Worm (Caenorhabditis elegans): ENCODE data around the gene nspc-19.

The nspc-19 gene

DNA sequence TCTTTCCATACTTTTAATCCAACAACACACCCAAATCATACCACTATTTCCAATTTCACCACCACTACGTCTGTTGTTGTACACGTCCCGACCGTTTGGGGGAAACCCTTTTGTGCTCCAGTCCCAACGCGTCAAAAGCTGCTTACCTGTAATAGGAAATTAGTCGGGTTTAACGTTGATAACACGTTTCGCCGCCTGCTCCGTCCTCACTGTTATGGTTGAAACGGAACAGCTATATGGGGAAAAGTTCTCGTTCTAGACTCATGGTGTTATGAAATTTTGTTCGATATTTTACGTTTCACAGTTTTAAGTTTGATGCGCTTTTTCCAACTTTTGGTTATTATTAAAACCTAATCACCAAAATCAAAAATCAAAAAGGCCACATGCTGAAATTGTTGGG is 7.4 kb downstream of the nspc-19 start:
- TF ChIP-seq hmg-20 (GFP tag; IDR thresholded peaks at IDR 0.05), result no peak
- TF ChIP-seq nhr-120 (GFP tag; IDR thresholded peaks at IDR 0.05), result no peak
- TF ChIP-seq nhr-80 (tag; optimal IDR thresholded peaks at IDR 0.05), result peak; percentile 34

DNA sequence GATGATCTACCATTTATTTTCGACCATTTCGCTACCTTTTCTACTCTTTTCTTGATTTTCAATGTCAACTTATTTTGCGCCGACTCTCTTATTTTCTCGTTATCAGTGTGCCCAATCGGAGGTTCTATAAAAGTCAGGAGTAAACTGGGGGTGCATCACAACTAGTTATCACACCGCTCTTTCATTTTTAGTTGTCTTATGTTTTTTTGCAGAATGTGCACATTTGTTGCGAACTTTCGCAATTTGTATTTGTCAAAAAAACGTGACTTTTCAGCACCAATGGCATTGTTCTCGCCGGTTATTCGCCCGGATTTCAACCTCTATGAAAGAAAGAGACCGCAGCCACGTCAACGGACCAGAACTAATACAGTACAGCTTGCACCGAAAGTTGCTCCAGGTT is 9.1 kb downstream of the nspc-19 start:
- TF ChIP-seq cebp-1 (GFP tag; IDR thresholded peaks at IDR 0.05) (peak; percentile 35; the same call in 1 of the 2 replicates), cebp-1 (tag; optimal IDR thresholded peaks at IDR 0.05) (peak; percentile 57), bed-1 (GFP tag; IDR thresholded peaks at IDR 0.05) (no peak), nhr-80 (tag; optimal IDR thresholded peaks at IDR 0.05) (peak; percentile 38)

- TF ChIP-seq T26A5.8 (tag; optimal IDR thresholded peaks at IDR 0.05) (no peak), atf-7 (tag; optimal IDR thresholded peaks at IDR 0.05) (peak; percentile 46), ets-4 (GFP tag; optimal IDR thresholded peaks at IDR 0.05) (peak; percentile 10), ceh-58 (GFP tag; IDR thresholded peaks at IDR 0.05) (no peak), ztf-22 (GFP tag; optimal IDR thresholded peaks at IDR 0.05) (peak; percentile 37), ceh-27 (GFP tag; optimal IDR thresholded peaks at IDR 0.05) (no peak), C06A6.2 (GFP tag; conservative IDR thresholded peaks at IDR 0.05) (no peak), tbp1 (GFP tag; optimal IDR thresholded peaks at IDR 0.05) (peak; percentile 1), xnd-1 (tag; optimal IDR thresholded peaks at IDR 0.05) (no peak), let-607 (tag; optimal IDR thresholded peaks at IDR 0.05) (peak; percentile 26 to 67), nhr-27 (tag; optimal IDR thresholded peaks at IDR 0.05) (no peak), lin-40 (tag; optimal IDR thresholded peaks at IDR 0.05) (no peak), madf-8 (GFP tag; conservative IDR thresholded peaks at IDR 0.05) (no peak), dpff-1 (tag; optimal IDR thresholded peaks at IDR 0.05) (no peak), F23B12.7 (tag; optimal IDR thresholded peaks at IDR 0.05; ENCODE audit: insufficient read depth) (no peak), Y56A3A.18 (GFP tag; IDR thresholded peaks at IDR 0.05) (no peak), mcd-1 (GFP tag; IDR thresholded peaks at IDR 0.05) (no peak), hrde-1 (tag; optimal IDR thresholded peaks at IDR 0.05; ENCODE audit: borderline replicate concordance) (no peak), egrh-3 (GFP tag; IDR thresholded peaks at IDR 0.05) (no peak), F39B2.1 (GFP tag; IDR thresholded peaks at IDR 0.05) (no peak), hmg-20 (GFP tag; IDR thresholded peaks at IDR 0.05) (no peak), cebp-2 (GFP tag; IDR thresholded peaks at IDR 0.05) (no peak), cebp-1 (GFP tag; IDR thresholded peaks at IDR 0.05) (peak; percentile 16; the same call in 1 of the 2 replicates), cebp-1 (tag; optimal IDR thresholded peaks at IDR 0.05) (no peak), bed-1 (GFP tag; IDR thresholded peaks at IDR 0.05) (no peak), ekl-4 (GFP tag; IDR thresholded peaks at IDR 0.05) (no peak), lsl-1 (GFP tag; optimal IDR thresholded peaks at IDR 0.05) (no peak), egl-44 (GFP tag; IDR thresholded peaks at IDR 0.05) (0 out of 2 replicates have a peak, but pooled peaks have one; percentile 20), lir-1 (GFP tag; conservative IDR thresholded peaks at IDR 0.05) (no peak), lin-54 (GFP tag; optimal IDR thresholded peaks at IDR 0.05) (no peak), nhr-179 (tag; optimal IDR thresholded peaks at IDR 0.05) (no peak), pha-4 (tag; optimal IDR thresholded peaks at IDR 0.05) (peak; percentile 27), mxl-1 (tag; optimal IDR thresholded peaks at IDR 0.05) (no peak), F55B11.4 (tag; optimal IDR thresholded peaks at IDR 0.05; ENCODE audit: borderline replicate concordance, insufficient read depth) (no peak), let-526 (GFP tag; IDR thresholded peaks at IDR 0.05) (no peak), madf-10 (tag; optimal IDR thresholded peaks at IDR 0.05) (peak; percentile 28), unc-62 (GFP tag; optimal IDR thresholded peaks at IDR 0.05) (no peak), rpc-1 (optimal IDR thresholded peaks at IDR 0.05) (no peak), rpc-1 (tag; optimal IDR thresholded peaks at IDR 0.05) (no peak), ztf-18 (tag; optimal IDR thresholded peaks at IDR 0.05) (no peak), F49E8.2 (tag; optimal IDR thresholded peaks at IDR 0.05; ENCODE audit: insufficient read depth) (no peak), F57C9.4 (tag; optimal IDR thresholded peaks at IDR 0.05) (no peak)
Observed at ce11 chrX:14539468-14539867, 11.0 kb downstream of the nspc-19 start.
